Worm (Caenorhabditis elegans) whole organism, L2 larva: ENCODE measurements around the gene sss-1.

Experiments used
- C34F6.9 ChIP-seq: fragments of 150-350 bp; optimal IDR thresholded peaks from 2 replicates; lab custom pipeline; 2014; ENCODE audit warnings: missing biosample characterization, missing genetic modification characterization
- F13H6.1 ChIP-seq: sonication (generic microtip); optimal IDR thresholded peaks from 2 replicates; lab custom pipeline; 2016; ENCODE audit warnings: missing genetic modification characterization, missing compliant biosample characterization
- R02D3.7 ChIP-seq: fragments of 150-350 bp; optimal IDR thresholded peaks from 2 replicates; lab custom pipeline; 2014; ENCODE audit warnings: missing biosample characterization, missing genetic modification characterization
- ZK546.5 ChIP-seq: sonication (generic microtip); optimal IDR thresholded peaks from 2 replicates; lab custom pipeline; 2017; ENCODE audit warnings: missing biosample characterization, missing genetic modification characterization
- alr-1 ChIP-seq: fragments of 150-350 bp; optimal IDR thresholded peaks from 2 replicates; lab custom pipeline; 2014; ENCODE audit warnings: missing biosample characterization, missing genetic modification characterization
- aly-2 ChIP-seq: fragments of 150-350 bp; optimal IDR thresholded peaks from 2 replicates; lab custom pipeline; 2014; ENCODE audit warnings: missing biosample characterization, missing genetic modification characterization
- ama-1 ChIP-seq: fragments of 150-350 bp; optimal IDR thresholded peaks from 2 replicates; lab custom pipeline; 2018; ENCODE audit warnings: inconsistent platforms
- ceh-16 ChIP-seq: fragments of 150-350 bp; optimal IDR thresholded peaks from 2 replicates; lab custom pipeline; 2014; ENCODE audit warnings: missing biosample characterization, missing genetic modification characterization
- ceh-82 ChIP-seq: fragments of 150-350 bp; optimal IDR thresholded peaks from 2 replicates; lab custom pipeline; 2014; ENCODE audit warnings: missing biosample characterization, missing genetic modification characterization
- crh-2 ChIP-seq: sonication (generic microtip); optimal IDR thresholded peaks from 2 replicates; lab custom pipeline; 2017; ENCODE audit warnings: missing biosample characterization, missing genetic modification characterization
- dmd-4 ChIP-seq: sonication (generic microtip); optimal IDR thresholded peaks from 2 replicates; lab custom pipeline; 2017; ENCODE audit warnings: missing biosample characterization, missing genetic modification characterization
- elt-1 ChIP-seq: fragments of 150-350 bp; optimal IDR thresholded peaks from 2 replicates; lab custom pipeline; 2014; ENCODE audit warnings: missing biosample characterization, missing genetic modification characterization
- elt-3 ChIP-seq: sonication (generic microtip); optimal IDR thresholded peaks from 2 replicates; lab custom pipeline; 2017; ENCODE audit warnings: missing biosample characterization, missing genetic modification characterization
- fos-1 ChIP-seq: fragments of 150-350 bp; optimal IDR thresholded peaks from 2 replicates; lab custom pipeline; 2014; ENCODE audit warnings: missing biosample characterization, missing genetic modification characterization
- gmeb-1 ChIP-seq: fragments of 150-350 bp; optimal IDR thresholded peaks from 2 replicates; lab custom pipeline; 2014; ENCODE audit warnings: missing biosample characterization, missing genetic modification characterization
- lin-11 ChIP-seq: fragments of 150-350 bp; sonication (generic microtip); optimal IDR thresholded peaks from 2 replicates; lab custom pipeline; 2014; ENCODE audit warnings: missing biosample characterization, missing genetic modification characterization, inconsistent platforms, mixed read lengths
- lin-13 ChIP-seq: fragments of 150-350 bp; optimal IDR thresholded peaks from 2 replicates; lab custom pipeline; 2014; ENCODE audit warnings: missing biosample characterization, missing genetic modification reagents, missing genetic modification characterization
- lin-39 ChIP-seq: fragments of 150-350 bp; optimal IDR thresholded peaks from 2 replicates; lab custom pipeline; 2014; ENCODE audit warnings: missing biosample characterization, missing genetic modification reagents, missing genetic modification characterization
- lsy-2 ChIP-seq, 2 experiments: fragments of 150-350 bp in 1 of 2; sonication (generic microtip) in 1 of 2; optimal IDR thresholded peaks; 2 replicates each; lab custom pipeline; 2014 to 2017; ENCODE audit warnings: missing biosample characterization in 2 of 2, missing genetic modification characterization in 2 of 2
- mab-5 ChIP-seq: fragments of 150-350 bp; optimal IDR thresholded peaks from 2 replicates; lab custom pipeline; 2014; ENCODE audit warnings: missing biosample characterization, missing genetic modification characterization
- mbf-1 ChIP-seq: sonication (generic microtip); optimal IDR thresholded peaks from 2 replicates; lab custom pipeline; 2017; ENCODE audit warnings: missing biosample characterization, missing genetic modification characterization
- nhr-10 ChIP-seq: sonication (generic microtip); optimal IDR thresholded peaks from 2 replicates; lab custom pipeline; 2017; ENCODE audit warnings: missing biosample characterization, missing genetic modification characterization
- nhr-11 ChIP-seq: fragments of 150-350 bp; optimal IDR thresholded peaks from 2 replicates; lab custom pipeline; 2014; ENCODE audit warnings: missing biosample characterization, missing genetic modification characterization
- nhr-21 ChIP-seq: fragments of 150-350 bp; optimal IDR thresholded peaks from 2 replicates; lab custom pipeline; 2014; ENCODE audit warnings: missing biosample characterization, missing genetic modification characterization
- nhr-23 ChIP-seq: fragments of 150-350 bp; optimal IDR thresholded peaks from 2 replicates; lab custom pipeline; 2014; ENCODE audit warnings: missing biosample characterization, missing genetic modification reagents, missing genetic modification characterization
- nhr-6 ChIP-seq: fragments of 150-350 bp; optimal IDR thresholded peaks from 2 replicates; lab custom pipeline; 2014; ENCODE audit warnings: missing biosample characterization, missing genetic modification characterization
- nhr-77 ChIP-seq: fragments of 150-350 bp; optimal IDR thresholded peaks from 2 replicates; lab custom pipeline; 2014; ENCODE audit warnings: missing biosample characterization, missing genetic modification characterization
- sem-4 ChIP-seq: fragments of 150-350 bp; optimal IDR thresholded peaks from 2 replicates; lab custom pipeline; 2014; ENCODE audit warnings: missing biosample characterization, missing genetic modification reagents, missing genetic modification characterization
- sma-3 ChIP-seq: sonication (generic microtip); optimal IDR thresholded peaks from 2 replicates; lab custom pipeline; 2016; ENCODE audit warnings: missing genetic modification reagents, missing genetic modification characterization, missing compliant biosample characterization
- unc-39 ChIP-seq: fragments of 150-350 bp; optimal IDR thresholded peaks from 2 replicates; lab custom pipeline; 2014; ENCODE audit warnings: missing biosample characterization, missing genetic modification characterization
- unc-55 ChIP-seq: fragments of 150-350 bp; sonication (generic microtip); optimal IDR thresholded peaks from 3 replicates; lab custom pipeline; 2014; ENCODE audit warnings: missing biosample characterization, missing genetic modification reagents, missing genetic modification characterization
- unc-62 ChIP-seq: fragments of 150-350 bp; optimal IDR thresholded peaks from 2 replicates; lab custom pipeline; 2014; ENCODE audit warnings: missing biosample characterization, missing genetic modification reagents, missing genetic modification characterization
- zag-1 ChIP-seq: fragments of 150-350 bp; optimal IDR thresholded peaks from 2 replicates; lab custom pipeline; 2014; ENCODE audit warnings: missing biosample characterization, missing genetic modification characterization
- ztf-1 ChIP-seq: fragments of 200-800 bp; sonication (Bioruptor generic); conservative IDR thresholded peaks from 2 replicates; pipeline ENCODE4 v1.3.6; 2022; ENCODE audit warnings: missing genetic modification characterization, missing compliant biosample characterization
- ztf-11 ChIP-seq: sonication (generic microtip); optimal IDR thresholded peaks from 2 replicates; lab custom pipeline; 2017; ENCODE audit warnings: missing biosample characterization, missing genetic modification characterization
- ztf-4 ChIP-seq: fragments of 150-350 bp; optimal IDR thresholded peaks from 2 replicates; lab custom pipeline; 2014; ENCODE audit warnings: missing biosample characterization, missing genetic modification characterization

Gene sss-1

DNA sequence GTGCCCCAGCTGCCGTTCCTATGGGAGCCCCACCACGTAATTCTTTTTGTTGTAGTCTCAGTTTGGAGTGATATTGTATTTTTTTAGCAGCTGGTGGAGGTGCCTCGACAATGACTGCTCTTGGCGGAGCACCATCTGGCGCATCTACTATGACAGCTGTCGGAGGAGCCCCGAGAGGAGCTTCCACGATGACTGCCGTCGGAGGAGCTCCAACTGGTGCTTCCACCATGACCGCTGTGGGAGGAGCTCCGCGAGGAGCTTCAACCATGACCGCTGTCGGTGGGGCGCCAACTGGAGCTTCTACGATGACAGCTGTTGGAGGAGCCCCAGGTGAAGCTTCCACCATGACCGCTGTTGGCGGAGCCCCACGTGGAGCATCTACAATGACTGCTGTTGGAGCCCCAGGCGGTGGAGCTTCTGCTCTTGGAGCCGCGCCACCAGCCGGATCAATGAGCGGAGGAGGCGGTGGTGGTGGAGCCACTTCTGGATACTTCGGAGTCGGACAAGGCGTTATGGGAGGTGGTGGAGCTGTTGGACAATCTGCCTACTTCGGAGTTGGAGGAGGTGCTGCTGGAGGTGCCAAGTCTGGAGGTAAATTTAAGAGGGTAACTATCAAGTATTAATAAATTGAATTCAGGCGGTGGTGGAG lies 40.6 kb downstream of the sss-1 start:
- TF ChIP-seq ceh-82 (tag; lab: Kevin White, UChicago) (no peak), nhr-23 (tag; lab: Kevin White, UChicago) (no peak), mbf-1 (no peak), nhr-77 (no peak), gmeb-1 (tag; lab: Kevin White, UChicago) (no peak), ztf-4 (tag; lab: Kevin White, UChicago) (no peak), crh-2 (tag; lab: Kevin White, UChicago) (no peak), zag-1 (no peak), sma-3 (no peak), ztf-11 (tag; lab: Kevin White, UChicago) (no peak)

DNA sequence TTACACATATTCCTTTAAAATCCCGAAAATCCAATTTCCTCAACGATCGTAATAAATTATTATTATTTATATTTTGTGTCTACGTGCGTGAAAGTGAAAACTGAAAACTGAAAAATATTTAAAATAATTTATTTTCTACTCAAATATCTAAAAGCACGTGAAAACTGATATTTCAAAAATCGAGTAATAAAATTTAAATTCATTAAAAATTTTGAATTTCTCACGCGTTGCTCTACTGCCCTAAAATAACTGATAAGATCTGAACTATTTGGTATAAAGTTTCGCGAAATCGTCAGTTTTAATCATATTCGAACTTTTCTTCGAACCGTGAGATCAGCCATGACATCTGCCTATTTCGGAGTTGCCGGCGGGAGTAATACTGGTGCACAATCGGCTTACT lies 41.3 kb downstream of the sss-1 start, which contains the start of gene ssq-1:
ssq-1 (plus strand) TSS at position 301 of the 400 bp plus-strand sequence.
- TF ChIP-seq zag-1 (no peak), ceh-16 (tag; lab: Kevin White, UChicago) (no peak), lin-39 (no peak), nhr-23 (tag; lab: Kevin White, UChicago) (no peak), alr-1 (tag; lab: Kevin White, UChicago) (no peak), ztf-11 (tag; lab: Kevin White, UChicago) (no peak), ama-1 (lab: Kevin White, UChicago) (no peak), lin-13 (no peak), unc-62 (no peak), unc-55 (GFP tag; lab: Kevin White, UChicago) (no peak), elt-3 (no peak)

DNA sequence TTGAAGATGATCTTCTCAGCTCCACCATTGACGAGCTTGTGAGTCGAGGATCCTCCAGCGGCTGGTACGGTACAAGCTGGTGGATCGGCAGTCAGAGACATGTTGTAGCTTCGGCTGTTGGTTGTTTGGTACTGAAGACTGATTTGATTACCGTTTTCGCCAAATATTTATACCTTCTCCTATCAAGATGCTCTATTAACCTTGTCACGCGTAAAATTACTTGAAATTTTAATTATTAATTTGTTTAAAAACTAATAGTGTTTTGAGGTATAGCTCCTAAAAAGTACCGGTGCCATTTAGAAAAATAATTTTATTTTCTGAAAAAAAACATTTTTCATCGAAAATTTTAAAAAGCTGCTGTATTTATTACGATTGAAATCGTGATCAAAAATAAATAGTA lies 42.6 kb downstream of the sss-1 start, which contains the start of gene ssp-10:
ssp-10 (minus strand) TSS at position 101 of the 400 bp plus-strand sequence.
- TF ChIP-seq ZK546.5 (tag; lab: Kevin White, UChicago): no peak
- TF ChIP-seq nhr-23 (tag; lab: Kevin White, UChicago): no peak
- TF ChIP-seq mab-5 (tag; lab: Kevin White, UChicago): no peak
- TF ChIP-seq sem-4 (tag; lab: Kevin White, UChicago): no peak
- TF ChIP-seq nhr-77: no peak
- no peak for TF ChIP-seq fos-1
- no peak for TF ChIP-seq ztf-4 (tag; lab: Kevin White, UChicago)
- no peak for TF ChIP-seq gmeb-1 (tag; lab: Kevin White, UChicago)
- TF ChIP-seq nhr-6: no peak
- no peak for TF ChIP-seq elt-3
- TF ChIP-seq nhr-10 (tag; lab: Kevin White, UChicago): no peak
- TF ChIP-seq lsy-2 (tag; optimal IDR thresholded peaks at IDR 0.05; lab: Kevin White, UChicago): no peak
- TF ChIP-seq ama-1 (lab: Kevin White, UChicago): no peak
- TF ChIP-seq ztf-11 (tag; lab: Kevin White, UChicago): no peak
- no peak for TF ChIP-seq C34F6.9 (tag; lab: Kevin White, UChicago)
- TF ChIP-seq ztf-1 (GFP tag; lab: Robert Waterston, UW): no peak
- no peak for TF ChIP-seq F13H6.1 (tag; lab: Kevin White, UChicago)
- no peak for TF ChIP-seq unc-39 (tag; lab: Kevin White, UChicago)

DNA sequence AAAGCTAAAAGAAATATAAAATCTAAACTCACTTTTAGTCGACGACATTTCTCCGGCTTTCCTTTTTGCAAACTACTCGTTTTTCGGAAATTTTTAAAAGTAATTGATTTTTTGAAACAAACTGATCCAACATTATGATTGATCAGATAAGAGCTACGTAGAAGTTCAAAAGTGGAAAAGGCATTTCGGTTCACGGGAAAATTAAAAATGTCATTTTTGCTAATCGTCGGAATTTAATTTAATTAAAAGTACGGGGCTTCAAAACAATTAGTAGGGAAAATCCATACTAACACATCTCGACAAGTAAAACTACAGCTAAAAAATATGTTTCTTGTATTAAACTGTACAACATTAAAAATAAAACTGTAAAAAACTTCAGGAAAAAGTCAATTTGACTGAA lies 43.9 kb downstream of the sss-1 start, which contains the start of gene K07F5.8:
K07F5.8 (minus strand) TSS at position 101 of the 400 bp plus-strand sequence.
- TF ChIP-seq nhr-77: no peak
- TF ChIP-seq alr-1 (tag; lab: Kevin White, UChicago): no peak
- no peak for TF ChIP-seq lin-39
- TF ChIP-seq lsy-2 (tag; optimal IDR thresholded peaks at IDR 0.05; lab: Kevin White, UChicago): no peak
- TF ChIP-seq aly-2 (tag; lab: Kevin White, UChicago): no peak
- TF ChIP-seq nhr-21: no peak
- TF ChIP-seq crh-2 (tag; lab: Kevin White, UChicago): no peak
- no peak for TF ChIP-seq ztf-4 (tag; lab: Kevin White, UChicago)
- TF ChIP-seq, all 48 proteins: peak for 0

DNA sequence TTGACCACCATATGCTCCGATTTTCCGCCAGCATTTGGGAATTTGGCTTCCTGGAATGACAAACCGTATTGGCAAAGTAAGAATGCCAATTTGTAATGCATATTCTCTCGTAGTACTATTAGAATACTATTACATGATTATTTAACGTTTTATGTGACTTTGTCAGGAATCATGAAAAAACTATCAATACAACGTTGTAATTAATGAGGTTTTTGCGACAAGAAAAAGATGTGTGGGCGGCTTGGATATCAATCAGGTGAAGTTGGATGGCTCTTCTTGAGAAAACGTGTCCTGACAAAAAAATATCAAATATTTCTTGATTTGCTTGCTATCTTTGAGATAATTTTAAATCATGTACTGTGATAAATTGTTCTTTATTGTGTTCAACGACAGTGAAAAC lies 45.5 kb downstream of the sss-1 start, which contains the start of gene K07F5.7:
K07F5.7 (minus strand) TSS at position 101 of the 400 bp plus-strand sequence.
- TF ChIP-seq elt-1 (tag; lab: Kevin White, UChicago) (no peak), unc-62 (no peak), nhr-10 (tag; lab: Kevin White, UChicago) (no peak), R02D3.7 (tag; lab: Kevin White, UChicago) (no peak), nhr-23 (tag; lab: Kevin White, UChicago) (no peak), dmd-4 (tag; lab: Kevin White, UChicago) (no peak), ama-1 (lab: Kevin White, UChicago) (no peak), nhr-11 (no peak), F13H6.1 (tag; lab: Kevin White, UChicago) (no peak), fos-1 (no peak), elt-3 (no peak), C34F6.9 (tag; lab: Kevin White, UChicago) (no peak), lin-11 (no peak)
- TF ChIP-seq, all 48 proteins: peak for 0
